Worm (Caenorhabditis elegans): ENCODE results near the gene cdk-5.

cdk-5 gene

DNA sequence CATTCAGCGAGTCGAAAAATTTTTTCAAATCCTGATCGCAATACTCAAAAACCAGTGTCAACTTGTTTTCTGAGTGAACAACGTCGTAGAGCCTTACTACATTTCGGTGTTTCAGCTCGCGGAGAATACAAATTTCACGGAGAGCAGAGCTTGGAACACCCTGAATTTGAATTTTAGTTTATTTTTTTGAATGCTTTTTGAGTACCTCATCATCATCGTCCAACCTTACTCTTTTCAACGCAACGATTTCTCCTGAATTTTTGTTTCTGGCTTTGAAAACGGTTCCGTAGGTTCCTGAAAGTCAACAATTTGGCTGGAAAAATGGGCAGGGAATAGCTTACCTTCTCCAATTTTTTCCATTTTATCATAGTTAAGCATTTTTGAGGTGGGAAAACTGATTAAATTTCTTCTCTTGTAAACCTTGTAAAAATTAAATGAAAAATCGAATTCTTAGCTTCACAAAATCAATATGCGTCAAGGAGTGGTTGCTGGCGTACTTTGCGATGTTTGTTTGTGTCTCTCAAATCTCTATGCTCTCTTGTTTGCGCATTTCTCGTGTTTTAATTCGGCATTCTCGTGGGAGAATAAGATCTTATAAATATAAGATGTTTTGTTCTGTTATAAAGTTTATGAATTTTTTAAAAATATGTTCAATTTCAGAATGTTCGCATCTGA, at the start of gene cdk-5 (continued):
- TF ChIP-seq nhr-11 (tag; optimal IDR thresholded peaks at IDR 0.05) (peak; percentile 79), mdl-1 (tag; optimal IDR thresholded peaks at IDR 0.05) (peak in 1 of 2 experiments; percentile 13), dve-1 (tag; optimal IDR thresholded peaks at IDR 0.05; ENCODE audit: insufficient read depth) (peak; percentile 93), unc-130 (GFP tag; optimal IDR thresholded peaks at IDR 0.05) (no peak), set-16 (GFP tag; IDR thresholded peaks at IDR 0.05) (no peak), madf-9 (GFP tag; conservative IDR thresholded peaks at IDR 0.05) (no peak), nhr-6 (tag; optimal IDR thresholded peaks at IDR 0.05) (peak; percentile 87), aha-1 (tag) (peak; percentile 95)

DNA sequence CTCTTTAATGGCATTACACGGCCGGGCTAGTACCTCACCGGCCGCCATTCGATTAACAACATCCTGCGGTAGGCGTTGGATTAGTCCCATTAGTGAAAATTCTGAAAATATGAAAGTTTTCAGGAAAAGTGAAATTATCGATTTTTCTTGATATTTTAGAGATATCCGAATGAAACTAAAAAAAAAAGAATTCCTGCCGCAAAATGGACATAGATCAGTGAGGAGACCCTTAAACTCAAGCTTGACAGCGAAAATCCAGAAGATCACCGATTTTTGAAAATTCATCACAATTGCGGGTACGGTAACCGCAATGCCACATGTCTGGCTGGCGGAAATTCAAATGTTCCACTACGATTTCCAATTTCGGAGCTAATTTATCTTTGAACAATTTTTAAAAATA, 48.3 kb upstream of the cdk-5 start, which contains the start of gene mlh-1:
mlh-1 (minus strand) TSS at position 101 of the 400 bp plus-strand sequence.
- TF ChIP-seq zfp-3 (GFP tag; conservative IDR thresholded peaks at IDR 0.05) (0 out of 2 replicates have a peak, but pooled peaks have one; percentile 34), ztf-11 (tag; optimal IDR thresholded peaks at IDR 0.05) (no peak), Y48G9A.11 (GFP tag; IDR thresholded peaks at IDR 0.05) (0 out of 2 replicates have a peak, but pooled peaks have one; percentile 45)

DNA sequence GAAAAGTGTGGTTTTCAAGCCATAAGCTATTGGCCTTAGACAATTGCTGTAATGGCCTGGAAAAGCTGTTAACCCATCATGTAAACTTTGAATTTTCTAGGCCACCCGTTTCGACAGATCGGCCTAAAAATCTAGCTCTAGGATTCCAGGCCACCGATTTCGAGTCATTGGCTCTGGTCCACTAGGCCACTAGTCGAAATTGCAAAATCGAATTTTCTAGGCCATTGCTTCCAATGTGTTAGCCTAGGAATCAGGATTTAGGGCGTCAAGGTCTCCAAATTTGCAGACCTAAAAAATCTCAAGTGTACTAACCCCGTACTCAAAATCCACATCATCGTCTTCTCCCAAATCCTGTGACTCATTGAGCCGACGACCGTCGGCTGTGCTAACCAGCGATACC, 44.6 kb upstream of the cdk-5 start:
- TF ChIP-seq nhr-11 (tag; optimal IDR thresholded peaks at IDR 0.05): no peak
- TF ChIP-seq nhr-102 (tag; optimal IDR thresholded peaks at IDR 0.05): no peak
- peak; percentile 94 for TF ChIP-seq aha-1 (tag)
- no peak for TF ChIP-seq egl-43 (GFP tag; IDR thresholded peaks at IDR 0.05)

DNA sequence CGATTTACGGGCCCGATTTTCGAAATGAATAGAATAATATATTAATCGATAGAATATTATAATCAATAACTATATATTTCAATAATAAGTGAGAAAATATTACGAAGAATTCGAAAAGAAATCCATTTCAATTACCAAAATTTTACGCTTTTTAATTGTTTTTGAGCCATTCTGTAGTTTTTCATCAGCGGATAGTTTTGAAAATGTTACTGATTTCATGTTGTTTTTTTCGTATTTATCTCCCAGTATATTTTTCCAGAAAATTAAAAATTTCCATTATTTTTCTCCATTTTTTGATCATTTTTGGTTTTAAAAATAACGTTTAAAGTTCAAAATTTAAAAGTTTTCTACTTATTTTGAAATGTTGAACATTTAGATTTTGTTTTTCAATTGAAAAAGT, 39.6 kb upstream of the cdk-5 start, which contains the start of gene T28A8.3:
T28A8.3 (plus strand) TSS at position 301 of the 400 bp plus-strand sequence.
- TF ChIP-seq F26F4.8 (GFP tag; conservative IDR thresholded peaks at IDR 0.05) (no peak), skn-1 (tag; optimal IDR thresholded peaks at IDR 0.05) (no peak)

ce11 chrIII:13503379-13503778, 37.2 kb upstream of the cdk-5 start, which contains the start of gene T28A8.4:
T28A8.4 (plus strand) TSS chrIII:13503679.
- TF ChIP-seq mxl-2 (GFP tag; conservative IDR thresholded peaks at IDR 0.05): no peak
- TF ChIP-seq lim-7 (GFP tag; IDR thresholded peaks at IDR 0.05): no peak
- no peak for TF ChIP-seq daf-19 (GFP tag; conservative IDR thresholded peaks at IDR 0.05)
- no peak for TF ChIP-seq ces-1 (GFP tag; optimal IDR thresholded peaks at IDR 0.05)
- no peak for TF ChIP-seq T26A8.4 (GFP tag; IDR thresholded peaks at IDR 0.05)
- TF ChIP-seq pha-4 (GFP tag; IDR thresholded peaks at IDR 0.05): no peak
- no peak for TF ChIP-seq pha-4 (tag; optimal IDR thresholded peaks at IDR 0.05)
- TF ChIP-seq aly-2 (tag; optimal IDR thresholded peaks at IDR 0.05): no peak
- no peak for TF ChIP-seq nhr-102 (tag; optimal IDR thresholded peaks at IDR 0.05)
- no peak for TF ChIP-seq mep-1 (tag; optimal IDR thresholded peaks at IDR 0.05)
- TF ChIP-seq unc-130 (GFP tag; optimal IDR thresholded peaks at IDR 0.05): no peak
- no peak for TF ChIP-seq lin-29 (GFP tag; IDR thresholded peaks at IDR 0.05)

DNA sequence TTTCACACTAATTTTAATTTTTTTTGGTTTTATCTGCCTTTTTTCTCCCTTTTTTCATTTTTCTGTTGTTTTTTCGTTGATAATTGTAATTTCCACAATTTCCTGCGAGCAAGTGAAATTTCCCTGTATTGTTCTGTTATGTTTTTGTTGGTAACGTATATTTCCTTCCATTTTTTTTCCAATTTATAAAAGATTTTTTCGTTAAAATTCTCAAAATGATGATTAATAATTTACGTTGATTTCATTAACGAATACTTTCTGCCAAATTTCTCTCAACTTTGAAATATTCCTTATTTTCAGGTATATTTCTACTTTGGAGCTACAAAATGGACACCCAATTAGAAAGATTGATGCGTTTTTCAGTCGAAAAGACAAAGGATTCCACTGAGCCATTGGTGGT, 36.4 kb upstream of the cdk-5 start, which contains the start of gene T28A8.8:
T28A8.8 (plus strand) TSS at position 301 of the 400 bp plus-strand sequence.
- TF ChIP-seq sdz-12 (GFP tag; optimal IDR thresholded peaks at IDR 0.05): no peak
- no peak for TF ChIP-seq Y5F2A.4 (GFP tag; optimal IDR thresholded peaks at IDR 0.05)
- TF ChIP-seq spr-1 (tag; optimal IDR thresholded peaks at IDR 0.05): no peak
- no peak for TF ChIP-seq egl-27 (tag; optimal IDR thresholded peaks at IDR 0.05)

DNA sequence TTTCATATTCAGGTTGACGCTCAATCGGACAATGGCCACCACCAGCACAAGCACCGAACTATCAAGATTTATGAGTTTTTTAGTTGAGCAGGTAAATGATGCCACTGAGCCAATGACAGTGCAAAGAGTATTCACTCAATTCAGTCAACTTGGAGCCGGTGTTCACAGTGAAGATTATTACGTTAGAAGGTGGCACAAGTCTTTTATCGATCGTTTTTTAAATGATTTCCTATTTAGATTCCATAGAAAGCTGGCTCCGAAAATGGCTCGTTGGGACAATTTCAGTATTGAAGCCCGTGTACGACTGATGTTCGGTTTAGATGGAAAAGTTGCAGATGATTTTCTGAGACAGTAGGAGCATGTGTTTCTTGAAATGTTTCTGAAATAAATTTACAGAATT, 35.5 kb upstream of the cdk-5 start, which contains the start of gene T28A8.5:
T28A8.5 (plus strand) TSS at position 32 of the 400 bp plus-strand sequence.
- TF ChIP-seq unc-62 (GFP tag; optimal IDR thresholded peaks at IDR 0.05 in 1 of 2) (peak in 1 of 2 experiments; percentile 60), unc-62 (tag; optimal IDR thresholded peaks at IDR 0.05) (no peak), nhr-77 (tag; optimal IDR thresholded peaks at IDR 0.05) (no peak), aha-1 (tag) (peak; percentile 88), snpc-1.2 (GFP tag; IDR thresholded peaks at IDR 0.05) (no peak)

All from whole organism, L4 larva.